Fruit fly (Drosophila melanogaster): ENCODE data around the gene CG31388.

The CG31388 gene

dm6 chr3R:11214449-11214950, 23.1 kb upstream of the CG31388 start, which contains the start of gene ZnT86D:
Gene ZnT86D (minus strand): TSS chr3R:11214539.
- TF ChIP-seq CG15710 (tag; optimal IDR thresholded peaks at IDR 0.05) (peak; percentile 62), Snoo (tag; optimal IDR thresholded peaks at IDR 0.05) (peak; percentile 35), D1 (tag; optimal IDR thresholded peaks at IDR 0.05) (no peak), CG12605 (GFP tag; IDR thresholded peaks at IDR 0.05) (peak; percentile 55), EcR (GFP tag; optimal IDR thresholded peaks at IDR 0.05) (peak; percentile 33), CG8159 (tag; optimal IDR thresholded peaks at IDR 0.05) (peak; percentile 66), CG9948 (tag; optimal IDR thresholded peaks at IDR 0.05) (peak; percentile 58), CG13204 (GFP tag; optimal IDR thresholded peaks at IDR 0.05) (no peak), fd96Ca (GFP tag; IDR thresholded peaks at IDR 0.05) (no peak), CG34367 (tag; optimal IDR thresholded peaks at IDR 0.05) (peak; percentile 45), CG4496 (GFP tag; IDR thresholded peaks at IDR 0.05) (peak; percentile 51; the same call in 1 of the 3 replicates), CG17806 (tag; optimal IDR thresholded peaks at IDR 0.05) (peak; percentile 45), CG8301 (tag; optimal IDR thresholded peaks at IDR 0.05) (peak; percentile 47), Pif1B (GFP tag; optimal IDR thresholded peaks at IDR 0.05) (peak; percentile 39), rn (GFP tag; IDR thresholded peaks at IDR 0.05) (0 out of 2 replicates have a peak, but pooled peaks have one; percentile 12), CG10348 (GFP tag; IDR thresholded peaks at IDR 0.05) (no peak), Ets98B (GFP tag; IDR thresholded peaks at IDR 0.05) (peak; percentile 35; the same call in 1 of the 2 replicates), CG32121 (GFP tag; IDR thresholded peaks at IDR 0.05) (peak; percentile 10; the same call in 1 of the 2 replicates)

- no peak for TF ChIP-seq rn (GFP tag; IDR thresholded peaks at IDR 0.05)
- TF ChIP-seq CG9948 (tag; optimal IDR thresholded peaks at IDR 0.05) = peak; percentile 11
- peak; percentile 92 for TF ChIP-seq Snoo (tag; optimal IDR thresholded peaks at IDR 0.05)
- peak; percentile 45 for TF ChIP-seq Pif1B (GFP tag; optimal IDR thresholded peaks at IDR 0.05)
- TF ChIP-seq CG15710 (tag; optimal IDR thresholded peaks at IDR 0.05) = peak; percentile 73
- TF ChIP-seq fd96Ca (GFP tag; IDR thresholded peaks at IDR 0.05) = no peak
- TF ChIP-seq CG12605 (GFP tag; IDR thresholded peaks at IDR 0.05) = no peak
- TF ChIP-seq CG14655 (GFP tag; optimal IDR thresholded peaks at IDR 0.05) = no peak
- peak; percentile 87 for TF ChIP-seq CG34367 (tag; optimal IDR thresholded peaks at IDR 0.05)
- peak; percentile 63 for TF ChIP-seq CG8159 (tag; optimal IDR thresholded peaks at IDR 0.05)
- no peak for TF ChIP-seq D1 (tag; optimal IDR thresholded peaks at IDR 0.05)
- TF ChIP-seq CG8301 (tag; optimal IDR thresholded peaks at IDR 0.05) = peak; percentile 48
- peak; percentile 51 for TF ChIP-seq Ets98B (GFP tag; IDR thresholded peaks at IDR 0.05)
- peak; percentile 66 for TF ChIP-seq gl (tag; optimal IDR thresholded peaks at IDR 0.05)
- TF ChIP-seq CG17806 (tag; optimal IDR thresholded peaks at IDR 0.05) = peak; percentile 38
- no peak; the same call in 1 of the 2 replicates for TF ChIP-seq CG32121 (GFP tag; IDR thresholded peaks at IDR 0.05)
- TF ChIP-seq CG4496 (GFP tag; IDR thresholded peaks at IDR 0.05) = peak; percentile 51; the same call in 1 of the 3 replicates
- TF ChIP-seq Pif1A (GFP tag; optimal IDR thresholded peaks at IDR 0.05) = no peak
- TF ChIP-seq CG13204 (GFP tag; optimal IDR thresholded peaks at IDR 0.05) = no peak
- no peak for TF ChIP-seq CG10348 (GFP tag; IDR thresholded peaks at IDR 0.05)
- TF ChIP-seq EcR (GFP tag; optimal IDR thresholded peaks at IDR 0.05) = no peak
Observed at dm6 chr3R:11216156-11216630, 21.4 kb upstream of the CG31388 start, which contains the start of the genes RpS25 and CG4820. Gene RpS25 (minus strand): TSS chr3R:11216287. Gene CG4820 (plus strand): TSS chr3R:11216535.

- TF ChIP-seq CG4496 (GFP tag; IDR thresholded peaks at IDR 0.05) = 0 out of 3 replicates have a peak, but pooled peaks have one; percentile 21
- no peak for TF ChIP-seq EcR (GFP tag; optimal IDR thresholded peaks at IDR 0.05)
Observed at dm6 chr3R:11219883-11220282, 17.7 kb upstream of the CG31388 start, which contains the start of gene CG6689. Gene CG6689 (minus strand): TSS chr3R:11220064.

- TF ChIP-seq fd96Ca (GFP tag; IDR thresholded peaks at IDR 0.05) (no peak), gl (tag; optimal IDR thresholded peaks at IDR 0.05) (peak; percentile 56), CG8159 (tag; optimal IDR thresholded peaks at IDR 0.05) (peak; percentile 59), rn (GFP tag; IDR thresholded peaks at IDR 0.05) (no peak), CG10348 (GFP tag; IDR thresholded peaks at IDR 0.05) (no peak), CG4496 (GFP tag; IDR thresholded peaks at IDR 0.05) (peak; percentile 78), CG17806 (tag; optimal IDR thresholded peaks at IDR 0.05) (peak; percentile 31), CG34367 (tag; optimal IDR thresholded peaks at IDR 0.05) (peak; percentile 58), CG15710 (tag; optimal IDR thresholded peaks at IDR 0.05) (peak; percentile 49), Pif1B (GFP tag; optimal IDR thresholded peaks at IDR 0.05) (no peak), EcR (GFP tag; optimal IDR thresholded peaks at IDR 0.05) (peak; percentile 16), CG8301 (tag; optimal IDR thresholded peaks at IDR 0.05) (no peak), Snoo (tag; optimal IDR thresholded peaks at IDR 0.05) (peak; percentile 81), CG9948 (tag; optimal IDR thresholded peaks at IDR 0.05) (no peak), CG13204 (GFP tag; optimal IDR thresholded peaks at IDR 0.05) (no peak), CG14655 (GFP tag; optimal IDR thresholded peaks at IDR 0.05) (no peak), D1 (tag; optimal IDR thresholded peaks at IDR 0.05) (no peak), CG12605 (GFP tag; IDR thresholded peaks at IDR 0.05) (peak; percentile 81), Pif1A (GFP tag; optimal IDR thresholded peaks at IDR 0.05) (no peak), Ets98B (GFP tag; IDR thresholded peaks at IDR 0.05) (peak; percentile 61), CG32121 (GFP tag; IDR thresholded peaks at IDR 0.05) (peak; percentile 74)
Observed at dm6 chr3R:11221437-11222230, 16.0 kb upstream of the CG31388 start, which contains the start of the genes CG6693 and RpL3. Gene CG6693 (minus strand): TSS chr3R:11221639. Gene RpL3 (plus strand): TSS chr3R:11221894.

- TF ChIP-seq CG15710 (tag; optimal IDR thresholded peaks at IDR 0.05) = no peak
- no peak for TF ChIP-seq Ets98B (GFP tag; IDR thresholded peaks at IDR 0.05)
- no peak for TF ChIP-seq CG8159 (tag; optimal IDR thresholded peaks at IDR 0.05)
- no peak for TF ChIP-seq CG13204 (GFP tag; optimal IDR thresholded peaks at IDR 0.05)
- TF ChIP-seq CG9948 (tag; optimal IDR thresholded peaks at IDR 0.05) = no peak
- TF ChIP-seq fd96Ca (GFP tag; IDR thresholded peaks at IDR 0.05) = no peak
- TF ChIP-seq CG10348 (GFP tag; IDR thresholded peaks at IDR 0.05) = no peak
- no peak for TF ChIP-seq CG17806 (tag; optimal IDR thresholded peaks at IDR 0.05)
- no peak for TF ChIP-seq Pif1A (GFP tag; optimal IDR thresholded peaks at IDR 0.05)
- no peak for TF ChIP-seq gl (tag; optimal IDR thresholded peaks at IDR 0.05)
- TF ChIP-seq CG32121 (GFP tag; IDR thresholded peaks at IDR 0.05) = no peak
- TF ChIP-seq CG14655 (GFP tag; optimal IDR thresholded peaks at IDR 0.05) = no peak
- no peak for TF ChIP-seq CG12605 (GFP tag; IDR thresholded peaks at IDR 0.05)
- TF ChIP-seq EcR (GFP tag; optimal IDR thresholded peaks at IDR 0.05) = no peak
Observed at dm6 chr3R:11222587-11222986, 15.0 kb upstream of the CG31388 start.
